Fruit fly (Drosophila melanogaster): Measurements from ENCODE around the gene CG33003.

The CG33003 gene

dm6 chr2L:4448582-4449016 lies 47.8 kb downstream of the CG33003 start, which contains the start of gene MFS18 (continued):
- TF ChIP-seq CG33557 (GFP tag; optimal IDR thresholded peaks at IDR 0.05) = peak; percentile 87
- peak; percentile 97 for TF ChIP-seq CG11247 (GFP tag; IDR thresholded peaks at IDR 0.05)
- TF ChIP-seq onecut (GFP tag; IDR thresholded peaks at IDR 0.05) = peak; percentile 89
- TF ChIP-seq Hr51 (GFP tag; optimal IDR thresholded peaks at IDR 0.05) = peak; percentile 98 to 99
- TF ChIP-seq MTF-1 (GFP tag; optimal IDR thresholded peaks at IDR 0.05; ENCODE audit: borderline replicate concordance) = peak; percentile 93
- TF ChIP-seq CG4617 (GFP tag; optimal IDR thresholded peaks at IDR 0.05; ENCODE audit: borderline replicate concordance) = peak; percentile 97
- TF ChIP-seq caup (GFP tag; optimal IDR thresholded peaks at IDR 0.05; ENCODE audit: severe bottlenecking) = peak; percentile 97
- TF ChIP-seq CG15514 (GFP tag; optimal IDR thresholded peaks at IDR 0.05) = peak; percentile 94
- TF ChIP-seq CG8944 (GFP tag; optimal IDR thresholded peaks at IDR 0.05) = peak; percentile 74
- TF ChIP-seq CG12299 (tag; optimal IDR thresholded peaks at IDR 0.05) = peak; percentile 92
- TF ChIP-seq CG1529 (GFP tag; optimal IDR thresholded peaks at IDR 0.05) = peak; percentile 92
- no peak for TF ChIP-seq Dfd (GFP tag; optimal IDR thresholded peaks at IDR 0.05)
- TF ChIP-seq chinmo (GFP tag; IDR thresholded peaks at IDR 0.05; ENCODE audit: partially characterized antibody) = peak; percentile 85; the same call in 2 of the 4 replicates
- peak; percentile 97 for TF ChIP-seq CG12659 (GFP tag; optimal IDR thresholded peaks at IDR 0.05)
- TF ChIP-seq CG14667 (GFP tag; IDR thresholded peaks at IDR 0.05) = peak; percentile 99
- peak; percentile 97 for TF ChIP-seq Hmr (GFP tag; optimal IDR thresholded peaks at IDR 0.05)
- TF ChIP-seq eve (GFP tag; optimal IDR thresholded peaks at IDR 0.05) = no peak
- peak; percentile 91 for TF ChIP-seq CkIIα-i1 (GFP tag; IDR thresholded peaks at IDR 0.05)
- TF ChIP-seq otp (GFP tag; IDR thresholded peaks at IDR 0.05) = peak; percentile 99
- TF ChIP-seq HmgD (GFP tag; optimal IDR thresholded peaks at IDR 0.05) = peak; percentile 6
- peak; percentile 96 for TF ChIP-seq klu (GFP tag; IDR thresholded peaks at IDR 0.05)
- TF ChIP-seq Stat92E (GFP tag; optimal IDR thresholded peaks at IDR 0.05) = peak in 1 of 3 experiments; percentile 96
- TF ChIP-seq salm (tag; optimal IDR thresholded peaks at IDR 0.05) = peak; percentile 89
- peak; percentile 99 for TF ChIP-seq CG34422 (GFP tag; IDR thresholded peaks at IDR 0.05)
- no peak for TF ChIP-seq Kr (GFP tag; optimal IDR thresholded peaks at IDR 0.05)
- peak; percentile 95 for TF ChIP-seq dmrt11E (tag; optimal IDR thresholded peaks at IDR 0.05)
- peak; percentile 98 for TF ChIP-seq dm (GFP tag; optimal IDR thresholded peaks at IDR 0.05)
- peak; percentile 93 for TF ChIP-seq CG16815 (GFP tag; optimal IDR thresholded peaks at IDR 0.05)
- peak; percentile 92 for TF ChIP-seq trh (GFP tag; optimal IDR thresholded peaks at IDR 0.05)
- peak; percentile 97 for TF ChIP-seq CG7556 (GFP tag; optimal IDR thresholded peaks at IDR 0.05)
- TF ChIP-seq Max (GFP tag; optimal IDR thresholded peaks at IDR 0.05) = peak; percentile 99
- TF ChIP-seq Gsc (GFP tag; IDR thresholded peaks at IDR 0.05) = peak; percentile 97
- peak; percentile 88 for TF ChIP-seq D19A (tag; optimal IDR thresholded peaks at IDR 0.05)
- peak; percentile 97 for TF ChIP-seq CG2889 (GFP tag; IDR thresholded peaks at IDR 0.05)
- TF ChIP-seq dimm (GFP tag; IDR thresholded peaks at IDR 0.05) = peak; percentile 98
- peak; percentile 99 for TF ChIP-seq CG10979 (tag; optimal IDR thresholded peaks at IDR 0.05)
- TF ChIP-seq en (GFP tag; optimal IDR thresholded peaks at IDR 0.05) = peak; percentile 8
- TF ChIP-seq Sry-δ (GFP tag; optimal IDR thresholded peaks at IDR 0.05) = peak; percentile 48
- TF ChIP-seq gce (GFP tag; IDR thresholded peaks at IDR 0.05) = peak; percentile 98
- peak; percentile 70 for TF ChIP-seq Dip2 (GFP tag; IDR thresholded peaks at IDR 0.05)
- peak; percentile 87 for TF ChIP-seq pho (GFP tag; optimal IDR thresholded peaks at IDR 0.05)
- TF ChIP-seq Opbp (GFP tag; IDR thresholded peaks at IDR 0.05; ENCODE audit: partially characterized antibody) = peak; percentile 83; the same call in 2 of the 3 replicates
- TF ChIP-seq CG6254 (GFP tag; optimal IDR thresholded peaks at IDR 0.05) = peak; percentile 97
- TF ChIP-seq CG9609 (GFP tag; optimal IDR thresholded peaks at IDR 0.05) = peak; percentile 69
- peak; percentile 94 for TF ChIP-seq D19B (GFP tag; optimal IDR thresholded peaks at IDR 0.05)
- peak; percentile 99 for TF ChIP-seq CG14014 (GFP tag; IDR thresholded peaks at IDR 0.05)
- TF ChIP-seq ro (GFP tag; IDR thresholded peaks at IDR 0.05) = peak; percentile 98
- TF ChIP-seq cato (GFP tag; optimal IDR thresholded peaks at IDR 0.05; ENCODE audit: borderline replicate concordance) = peak; percentile 91
- peak; percentile 98 for TF ChIP-seq CG4404 (GFP tag; IDR thresholded peaks at IDR 0.05)
- TF ChIP-seq emc (GFP tag; optimal IDR thresholded peaks at IDR 0.05) = peak; percentile 58
